Worm (Caenorhabditis elegans): Measurements from ENCODE around the gene C49C8.3.

DNA sequence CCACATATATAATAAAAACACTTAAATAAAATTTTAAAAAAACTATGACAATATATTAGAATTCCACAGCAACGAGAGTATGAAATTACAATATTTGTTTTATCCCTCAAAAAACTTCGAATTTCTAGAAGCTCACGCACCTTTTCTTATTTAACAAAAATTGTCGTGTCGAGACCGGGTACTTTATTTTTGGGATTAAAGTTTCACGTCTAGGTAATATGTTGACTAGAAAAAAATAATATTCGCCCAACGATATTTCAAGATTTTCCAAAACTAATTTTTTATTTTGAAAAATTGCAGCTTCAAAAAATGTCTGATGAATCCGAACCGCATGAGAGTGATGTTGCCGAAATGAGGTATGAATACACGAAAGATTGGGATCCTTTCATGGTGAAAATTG, at the start of gene C49C8.3:
- TF ChIP-seq nhr-76 (tag; optimal IDR thresholded peaks at IDR 0.05) (no peak), unc-62 (GFP tag; optimal IDR thresholded peaks at IDR 0.05) (no peak), nhr-237 (tag; optimal IDR thresholded peaks at IDR 0.05) (no peak), mab-5 (tag; optimal IDR thresholded peaks at IDR 0.05) (no peak), ceh-43 (GFP tag; optimal IDR thresholded peaks at IDR 0.05) (no peak), lsy-2 (tag; optimal IDR thresholded peaks at IDR 0.05) (no peak), snpc-4 (tag; optimal IDR thresholded peaks at IDR 0.05) (no peak)

Measured in whole organism, mixed stage, embryonic.